Fruit fly (Drosophila melanogaster) whole organism, embryonic: ENCODE measurements around the gene CG31542.

ENCODE experiments used
- CG10209 ChIP-seq: fragments of 200-800 bp; sonication (Bioruptor generic); optimal IDR thresholded peaks from 3 replicates; lab custom pipeline; 2017; ENCODE audit warnings: missing biosample characterization, mild to moderate bottlenecking, missing genetic modification characterization, missing genetic modification reagents
- CG1024 ChIP-seq: fragments of 200-800 bp; sonication (Bioruptor generic); IDR thresholded peaks from 2 replicates; pipeline ENCODE4 v1.3.6; 2022; ENCODE audit warnings: missing biosample characterization, missing genetic modification characterization
- CG10366 ChIP-seq: fragments of 200-800 bp; sonication (Bioruptor generic); IDR thresholded peaks from 2 replicates; pipeline ENCODE4 v1.3.6; 2022; ENCODE audit warnings: missing biosample characterization, missing genetic modification characterization
- CG10565 ChIP-seq: fragments of 200-800 bp; sonication (Bioruptor generic); optimal IDR thresholded peaks from 3 replicates; lab custom pipeline; 2016; ENCODE audit warnings: missing biosample characterization, mild to moderate bottlenecking, missing genetic modification characterization
- CG10654 ChIP-seq: fragments of 200-800 bp; sonication (Bioruptor generic); optimal IDR thresholded peaks from 2 replicates; lab custom pipeline; 2016; ENCODE audit warnings: missing biosample characterization, missing genetic modification characterization
- CG12104 ChIP-seq: fragments of 200-800 bp; sonication (Bioruptor generic); optimal IDR thresholded peaks from 3 replicates; lab custom pipeline; 2016; ENCODE audit warnings: missing biosample characterization, missing genetic modification characterization
- CG14441 ChIP-seq: fragments of 200-800 bp; sonication (Bioruptor generic); IDR thresholded peaks from 2 replicates; pipeline ENCODE4 v1.3.6; 2022; ENCODE audit warnings: missing biosample characterization, missing genetic modification characterization
- CG14710 ChIP-seq: fragments of 200-800 bp; sonication (Bioruptor generic); optimal IDR thresholded peaks from 3 replicates; lab custom pipeline; 2019; ENCODE audit warnings: missing biosample characterization, mild to moderate bottlenecking, missing genetic modification characterization, moderate library complexity
- CG15696 ChIP-seq: fragments of 200-800 bp; sonication (Bioruptor generic); optimal IDR thresholded peaks from 2 replicates; lab custom pipeline; 2019; ENCODE audit warnings: missing biosample characterization, mild to moderate bottlenecking, missing genetic modification characterization, moderate library complexity
- CG17385 ChIP-seq: fragments of 200-800 bp; sonication (Bioruptor generic); optimal IDR thresholded peaks from 3 replicates; lab custom pipeline; 2018; ENCODE audit warnings: missing biosample characterization, mild to moderate bottlenecking, missing genetic modification characterization
- CG17802 ChIP-seq: fragments of 200-800 bp; sonication (Bioruptor generic); optimal IDR thresholded peaks from 2 replicates; lab custom pipeline; 2018; ENCODE audit warnings: missing biosample characterization, mild to moderate bottlenecking, missing genetic modification characterization, moderate library complexity
- CG18619 ChIP-seq: fragments of 200-800 bp; sonication (Bioruptor generic); optimal IDR thresholded peaks from 3 replicates; lab custom pipeline; 2017; ENCODE audit warnings: missing biosample characterization, mild to moderate bottlenecking, missing genetic modification characterization
- CG18764 ChIP-seq: fragments of 200-800 bp; sonication (Bioruptor generic); optimal IDR thresholded peaks from 3 replicates; lab custom pipeline; 2016; ENCODE audit warnings: missing biosample characterization, missing genetic modification characterization
- CG2199 ChIP-seq: fragments of 200-800 bp; sonication (Bioruptor generic); IDR thresholded peaks from 3 replicates; pipeline ENCODE4 v1.3.6; 2022; ENCODE audit warnings: missing biosample characterization, missing genetic modification characterization
- CG2202 ChIP-seq: fragments of 200-800 bp; sonication (Bioruptor generic); optimal IDR thresholded peaks from 2 replicates; lab custom pipeline; 2018; ENCODE audit warnings: missing biosample characterization, mild to moderate bottlenecking, missing genetic modification characterization
- CG30403 ChIP-seq: fragments of 200-800 bp; sonication (Bioruptor generic); optimal IDR thresholded peaks from 3 replicates; lab custom pipeline; 2016; ENCODE audit warnings: missing biosample characterization, missing genetic modification characterization
- CG4360 ChIP-seq: fragments of 200-800 bp; sonication (Bioruptor generic); IDR thresholded peaks from 2 replicates; pipeline ENCODE4 v1.3.6; 2022; ENCODE audit warnings: missing biosample characterization, missing genetic modification characterization
- CG4707 ChIP-seq: fragments of 200-800 bp; sonication (Bioruptor generic); optimal IDR thresholded peaks from 2 replicates; lab custom pipeline; 2018; ENCODE audit warnings: missing biosample characterization, mild to moderate bottlenecking, missing genetic modification characterization, moderate library complexity
- CG6791 ChIP-seq: fragments of 200-800 bp; sonication (Bioruptor generic); IDR thresholded peaks from 3 replicates; pipeline ENCODE4 v1.3.6; 2022; ENCODE audit warnings: missing biosample characterization, missing genetic modification characterization; ENCODE audit not compliant: partially characterized antibody
- CG7372 ChIP-seq: fragments of 200-800 bp; sonication (Bioruptor generic); IDR thresholded peaks from 2 replicates; pipeline ENCODE4 v1.3.6; 2022; ENCODE audit warnings: missing biosample characterization, missing genetic modification characterization
- CG7556 ChIP-seq: fragments of 200-800 bp; sonication (Bioruptor generic); optimal IDR thresholded peaks from 2 replicates; lab custom pipeline; 2017; ENCODE audit warnings: missing biosample characterization, mild to moderate bottlenecking, missing genetic modification characterization
- CG7745 ChIP-seq: fragments of 200-800 bp; sonication (Bioruptor generic); optimal IDR thresholded peaks from 2 replicates; lab custom pipeline; 2018; ENCODE audit warnings: missing biosample characterization, mild to moderate bottlenecking, missing genetic modification characterization, moderate library complexity
- CoRest ChIP-seq: fragments of 200-800 bp; sonication (Bioruptor generic); optimal IDR thresholded peaks from 3 replicates; lab custom pipeline; 2018; ENCODE audit warnings: missing biosample characterization, mild to moderate bottlenecking, missing genetic modification characterization, moderate library complexity
- Dip3 ChIP-seq: fragments of 200-800 bp; sonication (Bioruptor generic); optimal IDR thresholded peaks from 3 replicates; lab custom pipeline; 2016; ENCODE audit warnings: missing biosample characterization, missing genetic modification characterization
- Doc3 ChIP-seq: fragments of 200-800 bp; sonication (Bioruptor generic); IDR thresholded peaks from 3 replicates; pipeline ENCODE4 v1.3.6; 2022; ENCODE audit warnings: missing biosample characterization, missing genetic modification characterization; ENCODE audit not compliant: partially characterized antibody
- Hand ChIP-seq: fragments of 200-800 bp; sonication (Bioruptor generic); optimal IDR thresholded peaks from 2 replicates; lab custom pipeline; 2017; ENCODE audit warnings: mild to moderate bottlenecking, missing biosample characterization, missing genetic modification reagents, missing genetic modification characterization
- Hey ChIP-seq: fragments of 200-800 bp; sonication (Bioruptor generic); optimal IDR thresholded peaks from 3 replicates; lab custom pipeline; 2018; ENCODE audit warnings: missing biosample characterization, mild to moderate bottlenecking, missing genetic modification characterization
- Hr3 ChIP-seq: fragments of 200-800 bp; sonication (Bioruptor generic); optimal IDR thresholded peaks from 3 replicates; lab custom pipeline; 2016; ENCODE audit warnings: missing biosample characterization, missing genetic modification characterization
- Hsf ChIP-seq: fragments of 200-800 bp; sonication (Bioruptor generic); optimal IDR thresholded peaks from 3 replicates; lab custom pipeline; 2016; ENCODE audit warnings: missing biosample characterization, missing genetic modification characterization
- Ravus ChIP-seq: fragments of 200-800 bp; sonication (Bioruptor generic); IDR thresholded peaks from 2 replicates; pipeline ENCODE4 v1.3.6; 2022; ENCODE audit warnings: missing biosample characterization, missing genetic modification characterization
- Spps ChIP-seq: fragments of 200-800 bp; sonication (Bioruptor generic); optimal IDR thresholded peaks from 2 replicates; lab custom pipeline; 2018; ENCODE audit warnings: missing biosample characterization, mild to moderate bottlenecking, missing genetic modification characterization
- Vsx1 ChIP-seq: fragments of 200-800 bp; sonication (Bioruptor generic); optimal IDR thresholded peaks from 2 replicates; lab custom pipeline; 2017; ENCODE audit warnings: missing biosample characterization, mild to moderate bottlenecking, missing genetic modification characterization, missing genetic modification reagents
- bowl ChIP-seq: fragments of 200-800 bp; sonication (Bioruptor generic); IDR thresholded peaks from 2 replicates; pipeline ENCODE4 v1.3.6; 2022; ENCODE audit warnings: missing biosample characterization, missing genetic modification characterization
- bsh ChIP-seq, 2 experiments: fragments of 200-800 bp; sonication (Bioruptor generic); optimal IDR thresholded peaks; 2 replicates each; lab custom pipeline; 2017 to 2018; ENCODE audit warnings: mild to moderate bottlenecking in 2 of 2, missing biosample characterization in 2 of 2, missing genetic modification characterization in 2 of 2, moderate library complexity in 1 of 2
- btn ChIP-seq: fragments of 200-800 bp; sonication (Bioruptor generic); optimal IDR thresholded peaks from 2 replicates; lab custom pipeline; 2016; ENCODE audit warnings: missing biosample characterization, missing genetic modification characterization
- cas ChIP-seq: fragments of 200-800 bp; sonication (Bioruptor generic); IDR thresholded peaks from 2 replicates; pipeline ENCODE4 v1.3.6; 2022; ENCODE audit warnings: missing biosample characterization, missing genetic modification characterization
- cato ChIP-seq: fragments of 200-800 bp; sonication (Bioruptor generic); optimal IDR thresholded peaks from 2 replicates; lab custom pipeline; 2016; ENCODE audit warnings: missing biosample characterization, missing genetic modification characterization, borderline replicate concordance
- eve ChIP-seq, 2 experiments: fragments of >200 bp; optimal IDR thresholded peaks; 2 replicates each; lab custom pipeline; 2017; ENCODE audit warnings: missing biosample characterization in 2 of 2, missing genetic modification characterization in 2 of 2
- gcm2 ChIP-seq: fragments of 200-800 bp; sonication (Bioruptor generic); optimal IDR thresholded peaks from 2 replicates; lab custom pipeline; 2016; ENCODE audit warnings: missing biosample characterization, missing genetic modification characterization
- gro ChIP-seq: fragments of 200-800 bp; sonication (Bioruptor generic); optimal IDR thresholded peaks from 2 replicates; lab custom pipeline; 2016; ENCODE audit warnings: missing biosample characterization, missing genetic modification characterization
- otp ChIP-seq: fragments of 200-800 bp; sonication (Bioruptor generic); IDR thresholded peaks from 3 replicates; pipeline ENCODE4, ENCODE4 v1.3.6; 2022; ENCODE audit warnings: missing biosample characterization, missing genetic modification characterization
- pho ChIP-seq: fragments of 200-800 bp; sonication (Bioruptor generic); optimal IDR thresholded peaks from 2 replicates; lab custom pipeline; 2016; ENCODE audit warnings: missing biosample characterization, missing genetic modification characterization
- pzg ChIP-seq: fragments of 200-800 bp; sonication (Bioruptor generic); optimal IDR thresholded peaks from 3 replicates; lab custom pipeline; 2018; ENCODE audit warnings: missing biosample characterization, mild to moderate bottlenecking, missing genetic modification characterization, moderate library complexity
- shn ChIP-seq: fragments of 200-800 bp; sonication (Bioruptor generic); optimal IDR thresholded peaks from 3 replicates; lab custom pipeline; 2016; ENCODE audit warnings: missing biosample characterization, missing genetic modification characterization
- sna ChIP-seq: fragments of 200-800 bp; sonication (Bioruptor generic); IDR thresholded peaks from 2 replicates; pipeline ENCODE4 v1.3.6; 2022; ENCODE audit warnings: missing biosample characterization, missing genetic modification characterization; ENCODE audit not compliant: partially characterized antibody
- so ChIP-seq: fragments of 200-800 bp; sonication (Bioruptor generic); IDR thresholded peaks from 3 replicates; pipeline ENCODE4 v1.3.6; 2022; ENCODE audit warnings: missing biosample characterization, missing genetic modification characterization
- sob ChIP-seq: fragments of 200-800 bp; sonication (Bioruptor generic); IDR thresholded peaks from 2 replicates; pipeline ENCODE4 v1.3.6; 2022; ENCODE audit warnings: missing biosample characterization, missing genetic modification characterization
- tgo ChIP-seq: fragments of 200-800 bp; sonication (Bioruptor generic); IDR thresholded peaks from 3 replicates; pipeline ENCODE4 v1.3.6; 2022; ENCODE audit warnings: missing biosample characterization, missing genetic modification characterization
- tio ChIP-seq: fragments of 200-800 bp; sonication (Bioruptor generic); optimal IDR thresholded peaks from 2 replicates; lab custom pipeline; 2017; ENCODE audit warnings: missing biosample characterization, missing genetic modification characterization, inconsistent platforms
- trh ChIP-seq: fragments of 200-800 bp; sonication (Bioruptor generic); optimal IDR thresholded peaks from 2 replicates; lab custom pipeline; 2016; ENCODE audit warnings: missing biosample characterization, missing genetic modification characterization
- wor ChIP-seq: fragments of 200-800 bp; sonication (Bioruptor generic); IDR thresholded peaks from 2 replicates; pipeline ENCODE4 v1.3.6; 2022; ENCODE audit warnings: missing biosample characterization, missing genetic modification characterization

CG31542 gene

DNA sequence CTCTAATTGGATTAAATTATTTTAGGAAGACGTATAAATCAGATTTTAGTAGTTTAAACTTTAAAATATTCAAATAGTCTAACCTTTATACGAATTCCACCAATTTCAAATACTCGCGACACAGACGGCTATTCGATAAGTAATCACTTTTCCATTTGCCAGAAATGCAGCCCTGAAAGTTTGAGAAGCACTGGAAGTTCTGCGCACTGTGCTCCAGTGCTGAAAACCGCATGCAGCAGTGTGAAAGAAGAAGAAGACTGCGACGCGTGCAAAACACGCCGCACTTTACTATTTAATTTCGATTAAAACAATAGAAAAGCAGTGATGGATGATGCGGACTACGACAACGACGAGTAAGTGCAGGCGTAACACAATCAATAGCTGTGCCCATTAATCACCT is 2.2 kb downstream of the CG31542 start, which contains the start of gene Polr2F (continued):
- no peak for TF ChIP-seq Vsx1 (GFP tag; lab: Kevin White, UChicago)
- TF ChIP-seq CG18764, result peak; percentile 80
- peak; percentile 26 for TF ChIP-seq btn (GFP tag; lab: Kevin White, UChicago)
- peak; percentile 28 for TF ChIP-seq Hand
- peak; percentile 71 for TF ChIP-seq cato (GFP tag; lab: Kevin White, UChicago)
- peak; percentile 86 for TF ChIP-seq CG10654
- no peak for TF ChIP-seq tio (GFP tag; lab: Kevin White, UChicago)
- peak; percentile 92 for TF ChIP-seq Hsf (GFP tag; lab: Kevin White, UChicago)
- TF ChIP-seq CG4707 (GFP tag; lab: Kevin White, UChicago), result peak; percentile 42
- TF ChIP-seq CG14441 (GFP tag; lab: Robert Waterston, UW), result peak; percentile 54
- TF ChIP-seq Ravus (GFP tag; lab: Robert Waterston, UW), result no peak
- peak; percentile 89 for TF ChIP-seq CG30403 (GFP tag; lab: Kevin White, UChicago)
- TF ChIP-seq so (GFP tag; lab: Robert Waterston, UW), result peak; percentile 70; the same call in 1 of the 3 replicates
- peak; percentile 67; the same call in 2 of the 3 replicates for TF ChIP-seq tgo
- TF ChIP-seq pho (GFP tag; lab: Kevin White, UChicago), result peak; percentile 91
- TF ChIP-seq Hr3 (GFP tag; lab: Kevin White, UChicago), result peak; percentile 83
- peak; percentile 61; the same call in 1 of the 2 replicates for TF ChIP-seq CG7372 (GFP tag; lab: Robert Waterston, UW)
- peak in 1 of 2 experiments; percentile 58 for TF ChIP-seq bsh (GFP tag; optimal IDR thresholded peaks at IDR 0.05; lab: Kevin White, UChicago)
- TF ChIP-seq bowl, result no peak
- peak; percentile 13 for TF ChIP-seq CG2202 (tag; lab: Kevin White, UChicago)
- peak; percentile 57; the same call in 1 of the 3 replicates for TF ChIP-seq CG6791 (GFP tag; lab: Robert Waterston, UW)
- no peak for TF ChIP-seq CG4360 (GFP tag; lab: Robert Waterston, UW)
- peak; percentile 64 for TF ChIP-seq CG7556
- peak; percentile 76 for TF ChIP-seq CG10209
- no peak for TF ChIP-seq Doc3 (GFP tag; lab: Robert Waterston, UW)
- TF ChIP-seq CG1024 (GFP tag; lab: Robert Waterston, UW), result peak; percentile 53
- TF ChIP-seq Dip3 (GFP tag; lab: Kevin White, UChicago), result peak; percentile 92
- peak; percentile 95 for TF ChIP-seq shn (GFP tag; lab: Kevin White, UChicago)
- peak; percentile 100 for TF ChIP-seq CG17385
- peak; percentile 37; the same call in 1 of the 3 replicates for TF ChIP-seq otp (GFP tag; lab: Robert Waterston, UW)
- peak; percentile 98 for TF ChIP-seq pzg (GFP tag; lab: Kevin White, UChicago)
- no peak for TF ChIP-seq eve (GFP tag; optimal IDR thresholded peaks at IDR 0.05; lab: Kevin White, UChicago)
- no peak for TF ChIP-seq Spps
- peak; percentile 59 for TF ChIP-seq CG17802 (tag; lab: Kevin White, UChicago)
- TF ChIP-seq CG12104 (GFP tag; lab: Kevin White, UChicago), result peak; percentile 40
- TF ChIP-seq sna (GFP tag; lab: Robert Waterston, UW), result no peak
- peak; percentile 67 for TF ChIP-seq CG15696 (tag; lab: Kevin White, UChicago)
- peak; percentile 56 for TF ChIP-seq trh
- peak; percentile 73 for TF ChIP-seq CG18619 (GFP tag; lab: Kevin White, UChicago)
- TF ChIP-seq Hey, result peak; percentile 61
- TF ChIP-seq CG14710 (tag; lab: Kevin White, UChicago), result peak; percentile 84
- TF ChIP-seq gro (GFP tag; lab: Kevin White, UChicago), result peak; percentile 96
- peak; percentile 93 for TF ChIP-seq sob
- peak; percentile 64 for TF ChIP-seq CG10366 (GFP tag; lab: Robert Waterston, UW)
- TF ChIP-seq gcm2 (GFP tag; lab: Kevin White, UChicago), result peak; percentile 72
- TF ChIP-seq CG2199 (GFP tag; lab: Robert Waterston, UW), result 0 out of 3 replicates have a peak, but pooled peaks have one; percentile 42
- no peak for TF ChIP-seq CG7745
- TF ChIP-seq CoRest, result peak; percentile 81
- TF ChIP-seq wor (GFP tag; lab: Robert Waterston, UW), result no peak
- no peak for TF ChIP-seq CG10565 (GFP tag; lab: Kevin White, UChicago)
- TF ChIP-seq cas (GFP tag; lab: Robert Waterston, UW), result peak; percentile 78
